Fruit fly (Drosophila melanogaster) Kc167 (cell line): ENCODE data around the gene red.

ENCODE experiments used
- Myc ChIP-seq: fragments of >200 bp; optimal IDR thresholded peaks from 2 replicates; lab custom pipeline; 2017; ENCODE audit warnings: missing external identifiers
- Sin3A ChIP-seq: fragments of >200 bp; optimal IDR thresholded peaks from 2 replicates; lab custom pipeline; 2018; ENCODE audit warnings: missing external identifiers
- h ChIP-seq: fragments of >200 bp; optimal IDR thresholded peaks from 3 replicates; lab custom pipeline; 2018; ENCODE audit warnings: missing external identifiers
- insv ChIP-seq: fragments of >200 bp; optimal IDR thresholded peaks from 3 replicates; lab custom pipeline; 2018; ENCODE audit warnings: missing external identifiers
- psq ChIP-seq: fragments of >200 bp; optimal IDR thresholded peaks from 2 replicates; lab custom pipeline; 2017; ENCODE audit warnings: missing external identifiers
- ttk ChIP-seq: sonication (Bioruptor generic); optimal IDR thresholded peaks from 2 replicates; lab custom pipeline; 2017; ENCODE audit warnings: missing external identifiers

DNA sequence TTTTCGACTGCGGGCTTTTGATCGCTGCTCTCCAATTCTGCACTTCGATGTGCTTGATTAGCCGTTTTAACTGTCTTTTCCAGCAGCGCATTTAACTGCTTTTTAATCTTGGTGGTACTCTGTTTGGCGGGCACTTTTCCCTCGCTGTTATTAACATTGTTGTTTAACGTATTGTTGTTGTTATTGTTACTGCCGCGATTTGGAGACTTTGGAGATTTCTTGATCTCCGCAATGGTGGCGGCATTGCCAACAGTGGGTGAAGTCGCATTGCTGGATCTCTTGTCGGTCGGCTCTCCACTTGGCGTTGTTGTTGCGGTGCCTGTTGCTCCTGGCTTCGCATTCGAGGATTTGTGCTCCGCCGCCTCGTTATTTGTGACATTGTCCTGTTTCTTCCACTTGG lies 41.8 kb downstream of the red start:
- no peak for TF ChIP-seq ttk (lab: Kevin White, UChicago)
- TF ChIP-seq Myc: no peak
- no peak for TF ChIP-seq Sin3A (lab: Kevin White, UChicago)
- TF ChIP-seq insv (lab: Kevin White, UChicago): no peak
- TF ChIP-seq psq (lab: Kevin White, UChicago): no peak
- TF ChIP-seq h: no peak
